Fruit fly (Drosophila melanogaster) S2 (cell line): Measurements from ENCODE around the gene Marf.

Source experiments
- CG8478 ChIP-seq: fragments of >200 bp; optimal IDR thresholded peaks from 2 replicates; lab custom pipeline; 2018
- CTCF ChIP-seq, 2 experiments: fragments of >200 bp; optimal IDR thresholded peaks; 2 replicates each; lab custom pipeline; 2018

DNA sequence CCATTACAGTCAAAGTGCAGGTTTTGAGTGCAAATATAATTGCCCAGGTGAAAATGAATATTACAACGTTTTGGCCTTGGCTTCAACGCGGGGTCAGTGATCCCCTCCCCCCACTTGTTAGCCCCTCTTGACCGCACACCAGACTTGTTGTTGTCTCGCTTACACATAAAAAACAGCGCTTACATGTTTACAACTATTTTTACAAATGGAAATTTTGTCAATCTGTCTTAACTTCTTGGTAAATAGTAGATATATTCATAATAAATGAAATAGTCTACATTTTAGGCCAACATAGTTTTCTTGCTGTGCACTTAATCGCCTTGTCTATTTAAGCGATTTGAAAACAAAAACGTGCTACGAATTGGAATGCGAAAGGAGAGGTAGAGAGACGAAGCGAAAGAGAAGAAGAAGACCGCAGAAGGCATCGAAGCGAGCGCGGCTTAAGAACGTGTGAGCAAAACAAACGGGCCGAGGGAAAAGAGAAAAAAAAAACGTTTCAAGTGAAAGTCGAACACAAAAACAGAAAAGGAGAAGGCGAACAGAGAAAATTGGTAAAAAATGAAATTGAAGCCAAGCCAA is 25.7 kb upstream of the Marf start:
- TF ChIP-seq CG8478 (lab: Kevin White, UChicago) (no peak), CTCF (optimal IDR thresholded peaks at IDR 0.05; lab: Kevin White, UChicago) (no peak)
